Fruit fly (Drosophila melanogaster) whole organism, embryonic: ENCODE measurements around the gene CG14851.

Experiments
- B-H2 ChIP-seq: fragments of 200-800 bp; sonication (Bioruptor generic); optimal IDR thresholded peaks from 2 replicates; lab custom pipeline; 2018; ENCODE audit warnings: missing biosample characterization, mild to moderate bottlenecking, missing genetic modification characterization
- C15 ChIP-seq: fragments of 200-800 bp; sonication (Bioruptor generic); IDR thresholded peaks from 3 replicates; pipeline ENCODE4 v1.3.6; 2022; ENCODE audit warnings: missing biosample characterization, missing genetic modification characterization
- CG12744 ChIP-seq: fragments of 200-800 bp; sonication (Bioruptor generic); optimal IDR thresholded peaks from 2 replicates; lab custom pipeline; 2016; ENCODE audit warnings: missing biosample characterization, missing genetic modification characterization
- CG14667 ChIP-seq: fragments of 200-800 bp; sonication (Bioruptor generic); IDR thresholded peaks from 2 replicates; pipeline ENCODE4 v1.3.6; 2022; ENCODE audit warnings: missing biosample characterization, missing genetic modification characterization
- CG14965 ChIP-seq: fragments of 200-800 bp; sonication (Bioruptor generic); optimal IDR thresholded peaks from 2 replicates; lab custom pipeline; 2016; ENCODE audit warnings: missing biosample characterization, missing genetic modification characterization, borderline replicate concordance
- CG15696 ChIP-seq: fragments of 200-800 bp; sonication (Bioruptor generic); optimal IDR thresholded peaks from 2 replicates; lab custom pipeline; 2019; ENCODE audit warnings: missing biosample characterization, mild to moderate bottlenecking, missing genetic modification characterization, moderate library complexity
- CG16779 ChIP-seq: fragments of 200-800 bp; sonication (Bioruptor generic); IDR thresholded peaks from 2 replicates; pipeline ENCODE4 v1.3.6; 2022; ENCODE audit warnings: missing biosample characterization, missing genetic modification characterization
- CG17385 ChIP-seq: fragments of 200-800 bp; sonication (Bioruptor generic); optimal IDR thresholded peaks from 3 replicates; lab custom pipeline; 2018; ENCODE audit warnings: missing biosample characterization, mild to moderate bottlenecking, missing genetic modification characterization
- CG18011 ChIP-seq: fragments of 200-800 bp; sonication (Bioruptor generic); optimal IDR thresholded peaks from 2 replicates; lab custom pipeline; 2017; ENCODE audit warnings: missing biosample characterization, missing genetic modification characterization, mild to moderate bottlenecking, moderate library complexity, missing genotype
- CG2889 ChIP-seq: fragments of 200-800 bp; sonication (Bioruptor generic); IDR thresholded peaks from 3 replicates; pipeline ENCODE4 v1.3.6; 2022; ENCODE audit warnings: missing biosample characterization, missing genetic modification characterization
- CG31365 ChIP-seq: fragments of 200-800 bp; sonication (Bioruptor generic); optimal IDR thresholded peaks from 2 replicates; lab custom pipeline; 2018; ENCODE audit warnings: missing biosample characterization, mild to moderate bottlenecking, missing genetic modification characterization
- CG3407 ChIP-seq: fragments of 200-800 bp; sonication (Bioruptor generic); optimal IDR thresholded peaks from 2 replicates; lab custom pipeline; 2018; ENCODE audit warnings: missing biosample characterization, mild to moderate bottlenecking, missing genetic modification characterization
- CG34376 ChIP-seq: fragments of 200-800 bp; sonication (Bioruptor generic); optimal IDR thresholded peaks from 2 replicates; lab custom pipeline; 2018; ENCODE audit warnings: missing biosample characterization, mild to moderate bottlenecking, missing genetic modification characterization
- CG4404 ChIP-seq: fragments of 200-800 bp; sonication (Bioruptor generic); IDR thresholded peaks from 2 replicates; pipeline ENCODE4 v1.3.6; 2022; ENCODE audit warnings: missing biosample characterization, missing genetic modification characterization
- CG4707 ChIP-seq: fragments of 200-800 bp; sonication (Bioruptor generic); optimal IDR thresholded peaks from 2 replicates; lab custom pipeline; 2018; ENCODE audit warnings: missing biosample characterization, mild to moderate bottlenecking, missing genetic modification characterization, moderate library complexity
- CG4730 ChIP-seq: fragments of 200-800 bp; sonication (Bioruptor generic); IDR thresholded peaks from 2 replicates; pipeline ENCODE4 v1.3.6; 2022; ENCODE audit warnings: missing biosample characterization, missing genetic modification characterization
- CG6272 ChIP-seq: fragments of 200-800 bp; sonication (Bioruptor generic); IDR thresholded peaks from 2 replicates; pipeline ENCODE4 v1.3.6; 2022; ENCODE audit warnings: missing biosample characterization, missing genetic modification characterization
- CG7372 ChIP-seq: fragments of 200-800 bp; sonication (Bioruptor generic); IDR thresholded peaks from 2 replicates; pipeline ENCODE4 v1.3.6; 2022; ENCODE audit warnings: missing biosample characterization, missing genetic modification characterization
- CG8281 ChIP-seq: fragments of 200-800 bp; sonication (Bioruptor generic); optimal IDR thresholded peaks from 2 replicates; lab custom pipeline; 2018; ENCODE audit warnings: missing biosample characterization, mild to moderate bottlenecking, missing genetic modification characterization, moderate library complexity
- CG8478 ChIP-seq: fragments of >200 bp; optimal IDR thresholded peaks from 2 replicates; lab custom pipeline; 2018
- CG8765 ChIP-seq: fragments of 200-800 bp; sonication (Bioruptor generic); IDR thresholded peaks from 2 replicates; pipeline ENCODE4 v1.3.6; 2022; ENCODE audit warnings: missing biosample characterization, missing genetic modification characterization
- Deaf1 ChIP-seq: fragments of 200-800 bp; optimal IDR thresholded peaks from 3 replicates; lab custom pipeline; 2019; ENCODE audit warnings: missing biosample characterization, mild to moderate bottlenecking, missing genetic modification characterization, moderate library complexity
- Eip74EF ChIP-seq, 2 experiments: fragments of 200-800 bp in 1 of 2; fragments of >200 bp in 1 of 2; sonication (Bioruptor generic) in 1 of 2; optimal IDR thresholded peaks; 2 replicates each; lab custom pipeline; 2017 to 2019; ENCODE audit warnings: missing biosample characterization in 2 of 2, missing genetic modification characterization in 2 of 2, mild to moderate bottlenecking in 1 of 2, moderate library complexity in 1 of 2
- Ets97D ChIP-seq: fragments of 200-800 bp; sonication (Bioruptor generic); optimal IDR thresholded peaks from 3 replicates; lab custom pipeline; 2016; ENCODE audit warnings: missing biosample characterization, missing genetic modification characterization
- Fer2 ChIP-seq: fragments of 200-800 bp; sonication (Bioruptor generic); optimal IDR thresholded peaks from 2 replicates; lab custom pipeline; 2018; ENCODE audit warnings: missing biosample characterization, mild to moderate bottlenecking, missing genetic modification characterization, moderate library complexity
- HHEX ChIP-seq: fragments of 200-800 bp; sonication (Bioruptor generic); optimal IDR thresholded peaks from 3 replicates; lab custom pipeline; 2017; ENCODE audit warnings: missing biosample characterization, mild to moderate bottlenecking, missing genetic modification characterization, missing genetic modification reagents
- Hey ChIP-seq: fragments of 200-800 bp; sonication (Bioruptor generic); optimal IDR thresholded peaks from 3 replicates; lab custom pipeline; 2018; ENCODE audit warnings: missing biosample characterization, mild to moderate bottlenecking, missing genetic modification characterization
- Max ChIP-seq: fragments of 200-800 bp; sonication (Bioruptor generic); optimal IDR thresholded peaks from 2 replicates; lab custom pipeline; 2016; ENCODE audit warnings: missing biosample characterization, mild to moderate bottlenecking, missing genetic modification characterization
- Neu2 ChIP-seq: fragments of 200-800 bp; sonication (Bioruptor generic); optimal IDR thresholded peaks from 3 replicates; lab custom pipeline; 2016; ENCODE audit warnings: missing biosample characterization, missing genetic modification characterization, borderline replicate concordance
- Ravus ChIP-seq: fragments of 200-800 bp; sonication (Bioruptor generic); IDR thresholded peaks from 2 replicates; pipeline ENCODE4 v1.3.6; 2022; ENCODE audit warnings: missing biosample characterization, missing genetic modification characterization
- Spps ChIP-seq: fragments of 200-800 bp; sonication (Bioruptor generic); optimal IDR thresholded peaks from 2 replicates; lab custom pipeline; 2018; ENCODE audit warnings: missing biosample characterization, mild to moderate bottlenecking, missing genetic modification characterization
- ab ChIP-seq: fragments of 200-800 bp; sonication (Bioruptor generic); optimal IDR thresholded peaks from 2 replicates; lab custom pipeline; 2016; ENCODE audit warnings: missing biosample characterization, missing genetic modification characterization
- abd-A ChIP-seq: fragments of 200-800 bp; sonication (Bioruptor generic); optimal IDR thresholded peaks from 3 replicates; lab custom pipeline; 2019; ENCODE audit warnings: missing biosample characterization, mild to moderate bottlenecking, missing genetic modification characterization, moderate library complexity
- btn ChIP-seq: fragments of 200-800 bp; sonication (Bioruptor generic); optimal IDR thresholded peaks from 2 replicates; lab custom pipeline; 2016; ENCODE audit warnings: missing biosample characterization, missing genetic modification characterization
- crc ChIP-seq: fragments of 200-800 bp; sonication (Bioruptor generic); optimal IDR thresholded peaks from 2 replicates; lab custom pipeline; 2016; ENCODE audit warnings: missing biosample characterization, missing genetic modification characterization
- dm ChIP-seq: fragments of 200-800 bp; sonication (Bioruptor generic); optimal IDR thresholded peaks from 3 replicates; lab custom pipeline; 2016; ENCODE audit warnings: missing biosample characterization, missing genetic modification characterization
- esg ChIP-seq: fragments of 200-800 bp; sonication (Bioruptor generic); conservative IDR thresholded peaks from 2 replicates; pipeline ENCODE4 v1.3.6; 2022; ENCODE audit warnings: missing biosample characterization, missing genetic modification characterization
- exex ChIP-seq: fragments of 200-800 bp; sonication (Bioruptor generic); optimal IDR thresholded peaks from 4 replicates; lab custom pipeline; 2018; ENCODE audit warnings: missing biosample characterization, mild to moderate bottlenecking, missing genetic modification characterization, moderate library complexity
- gce ChIP-seq: fragments of 200-800 bp; sonication (Bioruptor generic); IDR thresholded peaks from 3 replicates; pipeline ENCODE4 v1.3.6; 2022; ENCODE audit warnings: missing biosample characterization, missing genetic modification characterization
- hkb ChIP-seq, 2 experiments: fragments of 200-800 bp in 1 of 2; fragments of >200 bp in 1 of 2; sonication (Bioruptor generic) in 1 of 2; IDR thresholded peaks in 1 of 2; optimal IDR thresholded peaks in 1 of 2; 2 replicates each; pipeline versions ENCODE4 v1.3.6 to Lab custom; 2017 to 2022; ENCODE audit warnings: missing biosample characterization in 1 of 2, missing genetic modification characterization in 1 of 2
- lab ChIP-seq: fragments of 200-800 bp; sonication (Bioruptor generic); optimal IDR thresholded peaks from 3 replicates; lab custom pipeline; 2017; ENCODE audit warnings: missing biosample characterization, missing genetic modification characterization, mild to moderate bottlenecking, moderate library complexity, missing genetic modification reagents
- lmd ChIP-seq: fragments of 200-800 bp; sonication (Bioruptor generic); IDR thresholded peaks from 2 replicates; pipeline ENCODE4 v1.3.6; 2022; ENCODE audit warnings: missing biosample characterization, missing genetic modification characterization
- org-1 ChIP-seq: fragments of 200-800 bp; sonication (Bioruptor generic); optimal IDR thresholded peaks from 2 replicates; lab custom pipeline; 2017; ENCODE audit warnings: missing biosample characterization, missing genetic modification characterization
- pfk ChIP-seq: fragments of 200-800 bp; sonication (Bioruptor generic); optimal IDR thresholded peaks from 2 replicates; lab custom pipeline; 2018; ENCODE audit warnings: missing biosample characterization, mild to moderate bottlenecking, missing genetic modification characterization, moderate library complexity
- schlank ChIP-seq: fragments of 200-800 bp; sonication (Bioruptor generic); optimal IDR thresholded peaks from 2 replicates; lab custom pipeline; 2018; ENCODE audit warnings: missing biosample characterization, mild to moderate bottlenecking, missing genetic modification characterization
- sens ChIP-seq: fragments of 200-800 bp; sonication (Bioruptor generic); peaks from one replicate; lab custom pipeline; 2016; ENCODE audit warnings: missing biosample characterization, missing genetic modification characterization
- sens-2 ChIP-seq: fragments of 200-800 bp; sonication (Bioruptor generic); IDR thresholded peaks from 2 replicates; pipeline ENCODE4 v1.3.6; 2022; ENCODE audit warnings: missing biosample characterization, missing genetic modification characterization
- so ChIP-seq: fragments of 200-800 bp; sonication (Bioruptor generic); IDR thresholded peaks from 3 replicates; pipeline ENCODE4 v1.3.6; 2022; ENCODE audit warnings: missing biosample characterization, missing genetic modification characterization
- wek ChIP-seq: fragments of 200-800 bp; sonication (Bioruptor generic); optimal IDR thresholded peaks from 3 replicates; lab custom pipeline; 2018; ENCODE audit warnings: missing biosample characterization, mild to moderate bottlenecking, missing genetic modification characterization, moderate library complexity
- zf30C ChIP-seq: fragments of 200-800 bp; sonication (Bioruptor generic); optimal IDR thresholded peaks from 3 replicates; lab custom pipeline; 2018; ENCODE audit warnings: missing biosample characterization, mild to moderate bottlenecking, missing genetic modification characterization

Gene CG14851

dm6 chr3R:14558383-14558883 is 3.7 kb upstream of the CG14851 start (continued):
- TF ChIP-seq CG4707 (peak; percentile 86), CG14667 (GFP tag; lab: Robert Waterston, UW) (peak; percentile 74), abd-A (peak; percentile 80), wek (peak; percentile 55), C15 (GFP tag; lab: Robert Waterston, UW) (peak; percentile 63; the same call in 2 of the 3 replicates), Max (GFP tag; lab: Kevin White, UChicago) (peak; percentile 88), sens-2 (peak; percentile 60), CG2889 (GFP tag; lab: Robert Waterston, UW) (0 out of 3 replicates have a peak, but pooled peaks have one; percentile 18), lab (GFP tag; lab: Kevin White, UChicago) (peak; percentile 96), btn (GFP tag; lab: Kevin White, UChicago) (peak; percentile 88), B-H2 (peak; percentile 91), Spps (tag; lab: Kevin White, UChicago) (no peak), org-1 (GFP tag; lab: Kevin White, UChicago) (peak; percentile 93), CG3407 (GFP tag; lab: Kevin White, UChicago) (peak; percentile 83), zf30C (GFP tag; lab: Kevin White, UChicago) (no peak), CG6272 (peak; percentile 67), so (GFP tag; lab: Robert Waterston, UW) (peak; percentile 87; the same call in 1 of the 3 replicates), hkb (optimal IDR thresholded peaks at IDR 0.05; lab: Kevin White, UChicago) (no peak), hkb (GFP tag; IDR thresholded peaks at IDR 0.05; lab: Robert Waterston, UW) (peak; percentile 93), CG34376 (GFP tag; lab: Kevin White, UChicago) (peak; percentile 93), CG4404 (GFP tag; lab: Robert Waterston, UW) (peak; percentile 70), Hey (peak; percentile 30), CG14965 (GFP tag; lab: Kevin White, UChicago) (peak; percentile 55), Fer2 (tag; lab: Kevin White, UChicago) (peak; percentile 87), CG16779 (GFP tag; lab: Robert Waterston, UW) (peak; percentile 72; the same call in 1 of the 2 replicates), pfk (GFP tag; lab: Kevin White, UChicago) (no peak), lmd (GFP tag; lab: Robert Waterston, UW) (peak; percentile 89), dm (peak; percentile 79), CG12744 (GFP tag; lab: Kevin White, UChicago) (peak; percentile 88), exex (tag; lab: Kevin White, UChicago) (peak; percentile 75), gce (no peak), crc (peak; percentile 87), sens (GFP tag; lab: Kevin White, UChicago) (peak; percentile 98), ab (GFP tag; lab: Kevin White, UChicago) (peak; percentile 50), CG4730 (GFP tag; lab: Robert Waterston, UW) (peak; percentile 78), CG7372 (peak; percentile 83), schlank (tag; lab: Kevin White, UChicago) (peak; percentile 79), HHEX (peak; percentile 94), CG31365 (tag; lab: Kevin White, UChicago) (peak; percentile 60), esg (GFP tag; lab: Robert Waterston, UW) (peak; percentile 82), CG17385 (GFP tag; lab: Kevin White, UChicago) (peak; percentile 89), Ets97D (peak; percentile 65), Ravus (GFP tag; lab: Robert Waterston, UW) (peak; percentile 62), Neu2 (GFP tag; lab: Kevin White, UChicago) (peak; percentile 30), Deaf1 (tag; lab: Kevin White, UChicago) (peak; percentile 73), CG18011 (GFP tag; lab: Kevin White, UChicago) (peak; percentile 79), CG8765 (GFP tag; lab: Robert Waterston, UW) (peak; percentile 52; the same call in 1 of the 2 replicates), CG8281 (tag; lab: Kevin White, UChicago) (peak; percentile 65), Eip74EF (GFP tag; optimal IDR thresholded peaks at IDR 0.05; lab: Kevin White, UChicago) (peak in 1 of 2 experiments; percentile 96), CG8478 (no peak), CG15696 (tag; lab: Kevin White, UChicago) (peak; percentile 55)
